Worm (Caenorhabditis elegans): Measurements from ENCODE around the gene rps-29.

rps-29 gene

DNA sequence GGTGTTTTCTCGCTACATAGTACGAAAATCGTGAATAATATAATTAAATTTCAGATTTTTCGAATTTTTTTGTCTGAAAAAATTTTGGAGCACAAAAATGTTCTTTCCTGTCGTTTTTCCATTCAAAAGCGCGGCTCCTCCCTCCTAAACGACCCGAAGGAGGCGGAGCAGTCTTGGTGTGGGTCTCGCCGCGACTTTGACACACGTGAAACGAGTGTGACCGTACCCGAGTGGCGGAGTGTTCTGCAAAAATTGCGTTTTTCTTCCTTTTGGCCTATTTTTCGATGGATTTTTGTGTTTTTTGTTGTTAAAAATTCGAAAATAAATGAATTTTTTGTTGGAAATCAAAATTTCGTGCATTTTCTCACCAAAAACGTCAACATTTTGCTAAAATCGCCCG, 505 bp upstream of the rps-29 start, which contains the start of gene snt-2 (continued):
- no peak for TF ChIP-seq akir-1 (GFP tag; optimal IDR thresholded peaks at IDR 0.05)

DNA sequence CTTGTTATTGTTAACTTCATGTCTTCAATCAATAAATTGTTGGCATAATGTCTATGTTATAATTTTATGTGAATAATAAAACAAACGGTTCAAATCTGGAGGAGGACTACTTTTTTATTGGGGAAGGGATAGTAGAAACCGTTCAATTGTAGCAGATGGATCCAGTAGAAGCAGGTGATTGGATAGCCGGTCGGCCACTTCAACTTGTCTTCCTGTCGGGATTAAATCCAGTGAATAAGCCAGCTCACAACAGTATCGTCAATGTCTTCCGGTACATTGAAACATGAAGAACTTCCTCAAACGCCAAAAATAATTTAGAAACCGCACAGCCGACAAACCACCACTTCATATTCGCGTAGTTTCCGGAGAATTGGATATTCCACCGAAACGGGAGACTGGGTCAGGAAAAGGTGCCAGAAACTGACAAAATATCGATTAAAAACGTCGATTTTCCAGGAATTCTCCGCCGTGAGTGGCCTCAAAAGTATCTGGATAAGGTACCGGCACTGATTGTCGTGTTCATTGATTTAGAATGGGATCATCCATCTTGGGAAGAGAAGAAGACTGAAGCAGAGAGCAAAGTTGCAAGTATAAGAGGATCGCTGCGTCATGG, 990 bp downstream of the rps-29 start, which contains the start of gene trpp-11:
trpp-11 (plus strand) TSS at position 153 of the 613 bp plus-strand sequence.
- TF ChIP-seq athp-1 (tag; optimal IDR thresholded peaks at IDR 0.05), result peak; percentile 4
- no peak for TF ChIP-seq hlh-26 (GFP tag; conservative IDR thresholded peaks at IDR 0.05)
- TF ChIP-seq tlf-1 (GFP tag; optimal IDR thresholded peaks at IDR 0.05), result peak; percentile 24
- TF ChIP-seq hrde-1 (tag; optimal IDR thresholded peaks at IDR 0.05; ENCODE audit: borderline replicate concordance), result peak; percentile 51
- peak; percentile 33 for TF ChIP-seq mcd-1 (GFP tag; IDR thresholded peaks at IDR 0.05)
- TF ChIP-seq ccch-3 (GFP tag; optimal IDR thresholded peaks at IDR 0.05), result no peak
- TF ChIP-seq mes-4 (tag; optimal IDR thresholded peaks at IDR 0.05), result no peak
- TF ChIP-seq mxl-1 (tag; optimal IDR thresholded peaks at IDR 0.05), result no peak
- TF ChIP-seq ceh-58 (GFP tag; IDR thresholded peaks at IDR 0.05), result no peak
- TF ChIP-seq ceh-40 (GFP tag; IDR thresholded peaks at IDR 0.05), result no peak
- TF ChIP-seq B0261.1 (tag; optimal IDR thresholded peaks at IDR 0.05), result no peak
- TF ChIP-seq snpc-1.3 (tag; optimal IDR thresholded peaks at IDR 0.05; ENCODE audit: insufficient read depth), result peak; percentile 7
- no peak for TF ChIP-seq lsl-1 (GFP tag; optimal IDR thresholded peaks at IDR 0.05)
- TF ChIP-seq hmg-20 (GFP tag; IDR thresholded peaks at IDR 0.05), result 0 out of 2 replicates have a peak, but pooled peaks have one; percentile 24
- no peak for TF ChIP-seq ets-4 (GFP tag; optimal IDR thresholded peaks at IDR 0.05)
- peak; percentile 62 for TF ChIP-seq Y53G8AR.9 (GFP tag; conservative IDR thresholded peaks at IDR 0.05)
- TF ChIP-seq snpc-3.4 (tag; optimal IDR thresholded peaks at IDR 0.05), result peak; percentile 57
- no peak for TF ChIP-seq attf-5 (GFP tag; optimal IDR thresholded peaks at IDR 0.05)
- TF ChIP-seq Y53F4B.3 (GFP tag; IDR thresholded peaks at IDR 0.05), result no peak
- TF ChIP-seq F33H1.4 (GFP tag; IDR thresholded peaks at IDR 0.05), result peak; percentile 28; the same call in 1 of the 2 replicates
- TF ChIP-seq K11D2.4 (GFP tag; IDR thresholded peaks at IDR 0.05), result no peak
- TF ChIP-seq madf-6 (GFP tag; IDR thresholded peaks at IDR 0.05), result peak; percentile 56
- 0 out of 2 replicates have a peak, but pooled peaks have one; percentile 8 for TF ChIP-seq ceh-91 (GFP tag; IDR thresholded peaks at IDR 0.05)
- no peak for TF ChIP-seq efl-1 (GFP tag; optimal IDR thresholded peaks at IDR 0.05)
- TF ChIP-seq ekl-4 (GFP tag; IDR thresholded peaks at IDR 0.05), result peak; percentile 50; the same call in 1 of the 2 replicates
- TF ChIP-seq D2030.7 (GFP tag; IDR thresholded peaks at IDR 0.05), result peak; percentile 14; the same call in 1 of the 2 replicates
- TF ChIP-seq dox-1 (GFP tag; IDR thresholded peaks at IDR 0.05), result peak; percentile 21; the same call in 1 of the 2 replicates
- no peak for TF ChIP-seq repo-1 (tag; optimal IDR thresholded peaks at IDR 0.05)
- TF ChIP-seq madf-3 (GFP tag; IDR thresholded peaks at IDR 0.05), result 0 out of 2 replicates have a peak, but pooled peaks have one; percentile 61
- TF ChIP-seq hmg-1.2 (GFP tag; IDR thresholded peaks at IDR 0.05), result peak; percentile 8; the same call in 1 of the 2 replicates
- no peak for TF ChIP-seq bed-1 (GFP tag; IDR thresholded peaks at IDR 0.05)
- no peak for TF ChIP-seq aptf-3 (GFP tag; IDR thresholded peaks at IDR 0.05)
- TF ChIP-seq snpc-4 (GFP tag; optimal IDR thresholded peaks at IDR 0.05), result no peak
- TF ChIP-seq snpc-4 (tag; optimal IDR thresholded peaks at IDR 0.05), result no peak
- TF ChIP-seq tbp1 (GFP tag; optimal IDR thresholded peaks at IDR 0.05), result peak; percentile 28
- TF ChIP-seq lin-54 (GFP tag; optimal IDR thresholded peaks at IDR 0.05), result peak; percentile 52
- peak; percentile 40 for TF ChIP-seq ceh-79 (tag; optimal IDR thresholded peaks at IDR 0.05)
- peak; percentile 86 for TF ChIP-seq B0336.3 (GFP tag; IDR thresholded peaks at IDR 0.05)
- TF ChIP-seq F39B2.1 (GFP tag; IDR thresholded peaks at IDR 0.05), result 0 out of 2 replicates have a peak, but pooled peaks have one; percentile 13
- 0 out of 2 replicates have a peak, but pooled peaks have one; percentile 57 for TF ChIP-seq nfyb-1 (GFP tag; IDR thresholded peaks at IDR 0.05)
- TF ChIP-seq chd-7 (tag; optimal IDR thresholded peaks at IDR 0.05), result no peak
- no peak for TF ChIP-seq atf-7 (tag; optimal IDR thresholded peaks at IDR 0.05)
- no peak for TF ChIP-seq sptf-2 (GFP tag; optimal IDR thresholded peaks at IDR 0.05)
- no peak for TF ChIP-seq Y67H2A.10 (GFP tag; conservative IDR thresholded peaks at IDR 0.05)
- TF ChIP-seq pbrm-1 (GFP tag; IDR thresholded peaks at IDR 0.05), result peak; percentile 30; the same call in 1 of the 2 replicates

All from whole organism, young adult.